Fruit fly (Drosophila melanogaster): ENCODE measurements around the gene CG7606.

Gene CG7606

DNA sequence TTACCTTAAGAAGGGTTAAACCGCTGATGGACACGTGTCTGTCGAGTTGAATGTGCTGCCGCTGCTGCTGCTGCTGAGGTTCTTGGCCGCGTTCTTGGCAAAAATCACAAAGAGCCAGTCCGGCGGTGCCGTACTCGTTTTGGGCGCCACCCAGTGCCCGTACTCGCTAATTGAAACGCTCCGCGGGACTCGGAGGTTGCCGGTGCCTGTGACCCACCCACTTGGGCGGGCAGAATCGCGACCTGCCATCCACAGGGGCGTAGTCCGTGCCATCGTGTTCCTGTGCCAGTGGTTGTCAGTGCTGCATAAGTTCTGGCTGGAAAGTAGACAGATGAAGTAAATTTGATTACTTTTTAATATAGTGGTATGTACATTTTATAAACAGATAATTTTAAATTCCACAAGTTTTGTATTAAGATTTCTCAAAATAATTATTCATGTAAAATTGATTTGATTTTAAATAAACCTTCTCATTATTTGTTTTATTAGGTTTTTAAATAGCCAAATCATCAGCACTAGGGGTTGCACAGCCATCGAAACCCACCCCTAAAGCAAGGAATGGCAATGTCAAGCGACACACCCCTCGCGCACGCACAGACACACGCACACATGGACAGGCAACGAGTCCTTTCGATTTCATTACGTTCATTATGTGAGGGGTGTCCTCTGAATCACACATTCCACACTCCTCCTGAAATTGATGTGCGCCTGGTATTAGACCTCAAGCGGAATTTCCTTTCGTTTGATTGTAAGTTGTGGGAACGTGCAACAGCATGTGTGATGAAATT, 8.7 kb downstream of the CG7606 start (continued):
- TF ChIP-seq pb (GFP tag; optimal IDR thresholded peaks at IDR 0.05) (no peak), CG1233 (GFP tag; optimal IDR thresholded peaks at IDR 0.05) (no peak), Xrp1 (GFP tag; IDR thresholded peaks at IDR 0.05) (no peak; the same call in 1 of the 2 replicates), pros (GFP tag; optimal IDR thresholded peaks at IDR 0.05) (peak; percentile 84), Myb (GFP tag; optimal IDR thresholded peaks at IDR 0.05) (no peak), pum (GFP tag; optimal IDR thresholded peaks at IDR 0.05) (no peak), NK7.1 (GFP tag; optimal IDR thresholded peaks at IDR 0.05) (no peak), Trl (optimal IDR thresholded peaks at IDR 0.05) (no peak), Trl (GFP tag; optimal IDR thresholded peaks at IDR 0.05) (no peak), salm (tag; optimal IDR thresholded peaks at IDR 0.05) (no peak), B-H2 (GFP tag; optimal IDR thresholded peaks at IDR 0.05) (no peak), Adf1 (GFP tag; IDR thresholded peaks at IDR 0.05) (peak; percentile 5), CG9609 (GFP tag; optimal IDR thresholded peaks at IDR 0.05) (no peak), dati (GFP tag; IDR thresholded peaks at IDR 0.05) (no peak), CG1647 (GFP tag; optimal IDR thresholded peaks at IDR 0.05) (no peak), CG15011 (GFP tag; optimal IDR thresholded peaks at IDR 0.05) (peak; percentile 15), CG14441 (GFP tag; IDR thresholded peaks at IDR 0.05) (no peak), ato (GFP tag; IDR thresholded peaks at IDR 0.05; ENCODE audit: partially characterized antibody) (no peak), Dip2 (GFP tag; IDR thresholded peaks at IDR 0.05) (no peak), Chrac-16 (GFP tag; optimal IDR thresholded peaks at IDR 0.05) (no peak), ap (GFP tag; IDR thresholded peaks at IDR 0.05) (no peak), CG8924 (tag; optimal IDR thresholded peaks at IDR 0.05) (peak; percentile 40), lab (GFP tag; optimal IDR thresholded peaks at IDR 0.05) (peak; percentile 40), CG3163 (GFP tag; optimal IDR thresholded peaks at IDR 0.05) (no peak), sob (GFP tag; IDR thresholded peaks at IDR 0.05) (no peak), Lim3 (GFP tag; IDR thresholded peaks at IDR 0.05) (no peak), cwo (GFP tag; optimal IDR thresholded peaks at IDR 0.05) (no peak), ci (GFP tag; IDR thresholded peaks at IDR 0.05) (no peak; the same call in 1 of the 3 replicates), CG10321 (GFP tag; IDR thresholded peaks at IDR 0.05) (no peak), scrt (GFP tag; optimal IDR thresholded peaks at IDR 0.05) (peak; percentile 12), CG4282 (GFP tag; optimal IDR thresholded peaks at IDR 0.05) (no peak), Atf3 (GFP tag; optimal IDR thresholded peaks at IDR 0.05) (no peak), CG3281 (GFP tag; optimal IDR thresholded peaks at IDR 0.05) (no peak), Ets65A (GFP tag) (no peak), Ptx1 (GFP tag; IDR thresholded peaks at IDR 0.05) (no peak), CG1792 (GFP tag; optimal IDR thresholded peaks at IDR 0.05) (no peak), CG2129 (GFP tag; IDR thresholded peaks at IDR 0.05; ENCODE audit: partially characterized antibody) (no peak), Dfd (GFP tag; optimal IDR thresholded peaks at IDR 0.05) (no peak), yki (optimal IDR thresholded peaks at IDR 0.05) (no peak), CG6683 (GFP tag; optimal IDR thresholded peaks at IDR 0.05) (peak; percentile 18), tup (GFP tag; optimal IDR thresholded peaks at IDR 0.05) (no peak), br (optimal IDR thresholded peaks at IDR 0.05) (no peak), CG14710 (tag; optimal IDR thresholded peaks at IDR 0.05) (no peak), CG11398 (GFP tag; optimal IDR thresholded peaks at IDR 0.05) (no peak), NC2β (GFP tag; optimal IDR thresholded peaks at IDR 0.05) (no peak), Hand (GFP tag; optimal IDR thresholded peaks at IDR 0.05) (peak; percentile 10), CG11093 (GFP tag; IDR thresholded peaks at IDR 0.05) (0 out of 3 replicates have a peak, but pooled peaks have one; percentile 18), Hmx (GFP tag; optimal IDR thresholded peaks at IDR 0.05) (no peak), ash1 (GFP tag; optimal IDR thresholded peaks at IDR 0.05) (no peak), CG10979 (tag; optimal IDR thresholded peaks at IDR 0.05) (peak; percentile 30), NFAT (GFP tag; IDR thresholded peaks at IDR 0.05) (no peak), CG2678 (tag; optimal IDR thresholded peaks at IDR 0.05) (peak; percentile 53)
